Worm (Caenorhabditis elegans) whole organism, early embryonic: ENCODE measurements around the gene ddn-3.

Source experiments
- aly-1 ChIP-seq: sonication (generic microtip); optimal IDR thresholded peaks from 2 replicates; lab custom pipeline; 2016; ENCODE audit warnings: missing genetic modification characterization, missing compliant biosample characterization
- ama-1 ChIP-seq: fragments of 150-350 bp; optimal IDR thresholded peaks from 2 replicates; lab custom pipeline; 2014
- ceh-13 ChIP-seq: fragments of 200-800 bp; sonication (Bioruptor generic); optimal IDR thresholded peaks from 2 replicates; lab custom pipeline; 2018; ENCODE audit warnings: mild to moderate bottlenecking, missing genetic modification characterization, missing compliant biosample characterization
- flt-1 ChIP-seq: fragments of 200-800 bp; sonication (Bioruptor generic); IDR thresholded peaks from 2 replicates; pipeline ENCODE4 v1.3.6; 2022; ENCODE audit warnings: missing genetic modification characterization, missing compliant biosample characterization
- hmbx-1 ChIP-seq: sonication (generic microtip); optimal IDR thresholded peaks from 2 replicates; lab custom pipeline; 2016; ENCODE audit warnings: mild to moderate bottlenecking, missing genetic modification characterization, missing compliant biosample characterization
- sea-1 ChIP-seq: fragments of 200-800 bp; sonication (Bioruptor generic); conservative IDR thresholded peaks from 2 replicates; pipeline ENCODE4 v1.3.6; 2022; ENCODE audit warnings: missing genetic modification characterization, missing compliant biosample characterization
- tbx-37 ChIP-seq: fragments of 200-800 bp; sonication (Bioruptor generic); conservative IDR thresholded peaks from 2 replicates; pipeline ENCODE4 v1.3.6; 2022; ENCODE audit warnings: missing genetic modification reagents, missing genetic modification characterization, missing compliant biosample characterization

- TF ChIP-seq flt-1 (GFP tag; lab: Robert Waterston, UW) (no peak), sea-1 (GFP tag; lab: Robert Waterston, UW) (no peak), tbx-37 (GFP tag; lab: Robert Waterston, UW) (no peak), ama-1 (no peak), hmbx-1 (no peak), ceh-13 (GFP tag; lab: Kevin White, UChicago) (no peak), aly-1 (no peak)
Observed at ce11 chrV:14267326-14267942, 43.6 kb downstream of the ddn-3 start.
